Worm (Caenorhabditis elegans) whole organism, mixed stage, embryonic: ENCODE measurements around the gene F32F2.4.

ENCODE experiments used
- M03D4.4 ChIP-seq: sonication (generic microtip); optimal IDR thresholded peaks from 2 replicates; lab custom pipeline; 2017; ENCODE audit warnings: mild to moderate bottlenecking, missing genetic modification characterization, missing compliant biosample characterization
- bed-3 ChIP-seq: fragments of 200-800 bp; sonication (Bioruptor generic); optimal IDR thresholded peaks from 3 replicates; lab custom pipeline; 2018; ENCODE audit warnings: mild to moderate bottlenecking, missing genetic modification characterization, moderate library complexity, missing compliant biosample characterization
- blmp-1 ChIP-seq: fragments of 150-350 bp; optimal IDR thresholded peaks from 2 replicates; lab custom pipeline; 2014; ENCODE audit warnings: missing biosample characterization, missing genetic modification characterization
- ceh-39 ChIP-seq: fragments of 150-350 bp; optimal IDR thresholded peaks from 2 replicates; lab custom pipeline; 2014; ENCODE audit warnings: missing biosample characterization, missing genetic modification characterization
- ceh-43 ChIP-seq: fragments of 200-800 bp; sonication (Bioruptor generic); optimal IDR thresholded peaks from 2 replicates; lab custom pipeline; 2018; ENCODE audit warnings: mild to moderate bottlenecking, missing genetic modification characterization, moderate library complexity, missing compliant biosample characterization
- ceh-83 ChIP-seq: fragments of 200-800 bp; sonication (Bioruptor generic); optimal IDR thresholded peaks from 2 replicates; lab custom pipeline; 2018; ENCODE audit warnings: mild to moderate bottlenecking, missing genetic modification characterization, missing compliant biosample characterization
- ces-1 ChIP-seq: fragments of 150-350 bp; optimal IDR thresholded peaks from 2 replicates; lab custom pipeline; 2014; ENCODE audit warnings: missing biosample characterization, missing genetic modification reagents, missing genetic modification characterization
- drap-1 ChIP-seq: fragments of 200-800 bp; sonication (Bioruptor generic); optimal IDR thresholded peaks from 3 replicates; lab custom pipeline; 2018; ENCODE audit warnings: mild to moderate bottlenecking, missing genetic modification characterization, missing compliant biosample characterization
- elt-1 ChIP-seq: sonication (generic microtip); optimal IDR thresholded peaks from 2 replicates; lab custom pipeline; 2017; ENCODE audit warnings: missing genetic modification characterization, mild to moderate bottlenecking, missing compliant biosample characterization, antibody characterized with exemption, moderate library complexity, borderline replicate concordance; ENCODE audit not compliant: insufficient read depth
- elt-3 ChIP-seq: fragments of 150-350 bp; optimal IDR thresholded peaks from 2 replicates; lab custom pipeline; 2014; ENCODE audit warnings: missing biosample characterization, missing genetic modification characterization
- ham-2 ChIP-seq: fragments of 200-800 bp; sonication (Bioruptor generic); optimal IDR thresholded peaks from 2 replicates; lab custom pipeline; 2018; ENCODE audit warnings: mild to moderate bottlenecking, missing genetic modification characterization, missing compliant biosample characterization
- hlh-1 ChIP-seq: fragments of 150-350 bp; optimal IDR thresholded peaks from 2 replicates; lab custom pipeline; 2014; ENCODE audit warnings: missing biosample characterization, missing genetic modification reagents, missing genetic modification characterization
- lin-13 ChIP-seq: fragments of 150-350 bp; optimal IDR thresholded peaks from 2 replicates; lab custom pipeline; 2014; ENCODE audit warnings: missing biosample characterization, missing genetic modification characterization
- mab-5 ChIP-seq: fragments of 150-350 bp; optimal IDR thresholded peaks from 2 replicates; lab custom pipeline; 2014; ENCODE audit warnings: missing biosample characterization, missing genetic modification characterization
- mep-1 ChIP-seq: fragments of 150-350 bp; optimal IDR thresholded peaks from 2 replicates; lab custom pipeline; 2017; ENCODE audit warnings: missing biosample characterization, missing genetic modification reagents, missing genetic modification characterization, inconsistent platforms
- mls-2 ChIP-seq: sonication (generic microtip); optimal IDR thresholded peaks from 2 replicates; lab custom pipeline; 2016; ENCODE audit warnings: mild to moderate bottlenecking, missing genetic modification characterization, moderate library complexity, missing compliant biosample characterization
- nhr-2 ChIP-seq: fragments of 150-350 bp; optimal IDR thresholded peaks from 2 replicates; lab custom pipeline; 2014; ENCODE audit warnings: missing biosample characterization, missing genetic modification characterization
- nhr-237 ChIP-seq: fragments of 150-350 bp; optimal IDR thresholded peaks from 2 replicates; lab custom pipeline; 2014; ENCODE audit warnings: missing biosample characterization, missing genetic modification characterization
- nhr-28 ChIP-seq: fragments of 150-350 bp; optimal IDR thresholded peaks from 2 replicates; lab custom pipeline; 2014; ENCODE audit warnings: missing biosample characterization, missing genetic modification characterization
- pha-4 ChIP-seq: fragments of 150-350 bp; optimal IDR thresholded peaks from 2 replicates; lab custom pipeline; 2018; ENCODE audit warnings: missing biosample characterization, missing genetic modification reagents, missing genetic modification characterization
- snpc-4 ChIP-seq: fragments of 150-350 bp; optimal IDR thresholded peaks from 2 replicates; lab custom pipeline; 2014; ENCODE audit warnings: missing biosample characterization, missing genetic modification characterization
- sptf-1 ChIP-seq: sonication (generic microtip); optimal IDR thresholded peaks from 2 replicates; lab custom pipeline; 2017; ENCODE audit warnings: mild to moderate bottlenecking, missing genetic modification characterization, moderate library complexity, missing compliant biosample characterization
- tbx-8 ChIP-seq: fragments of 200-800 bp; sonication (Bioruptor generic); optimal IDR thresholded peaks from 2 replicates; lab custom pipeline; 2018; ENCODE audit warnings: mild to moderate bottlenecking, missing genetic modification characterization, moderate library complexity, missing compliant biosample characterization
- unc-120 ChIP-seq: sonication (generic microtip); optimal IDR thresholded peaks from 2 replicates; lab custom pipeline; 2017; ENCODE audit warnings: missing genetic modification characterization, missing compliant biosample characterization; ENCODE audit not compliant: poor library complexity, severe bottlenecking
- unc-39 ChIP-seq: fragments of 150-350 bp; optimal IDR thresholded peaks from 2 replicates; lab custom pipeline; 2014; ENCODE audit warnings: missing biosample characterization, missing genetic modification characterization
- unc-62 ChIP-seq: fragments of 150-350 bp; optimal IDR thresholded peaks from 2 replicates; lab custom pipeline; 2014; ENCODE audit warnings: missing biosample characterization, missing genetic modification reagents, missing genetic modification characterization
- zip-8 ChIP-seq: fragments of 150-350 bp; optimal IDR thresholded peaks from 2 replicates; lab custom pipeline; 2014; ENCODE audit warnings: missing biosample characterization, missing genetic modification characterization

The F32F2.4 gene

DNA sequence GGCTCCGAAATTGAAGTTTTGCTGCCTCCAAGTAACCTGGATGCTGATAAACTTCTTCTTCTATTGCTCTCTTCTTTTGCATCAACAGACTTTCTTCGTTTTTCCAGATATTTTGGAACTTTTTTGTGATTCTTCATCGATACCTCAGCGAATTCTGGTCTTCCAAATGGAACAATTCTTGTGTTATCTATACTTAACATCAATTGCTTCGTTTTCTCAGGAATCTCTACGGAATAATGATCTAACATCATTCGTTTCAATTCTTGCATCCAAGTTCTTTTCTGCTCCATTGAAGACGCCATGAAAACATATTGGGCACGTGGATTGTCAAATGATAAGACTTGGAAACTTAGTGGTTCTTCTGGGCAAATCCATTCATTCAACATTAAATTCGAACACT lies at the start of gene F32F2.4:
F32F2.4 (plus strand) TSS at position 301 of the 400 bp plus-strand sequence.
- TF ChIP-seq mep-1 (tag; lab: Kevin White, UChicago), result no peak
- TF ChIP-seq blmp-1 (tag; lab: Kevin White, UChicago), result no peak
- TF ChIP-seq ceh-39 (tag; lab: Kevin White, UChicago), result no peak
- TF ChIP-seq mab-5 (tag; lab: Kevin White, UChicago), result no peak

DNA sequence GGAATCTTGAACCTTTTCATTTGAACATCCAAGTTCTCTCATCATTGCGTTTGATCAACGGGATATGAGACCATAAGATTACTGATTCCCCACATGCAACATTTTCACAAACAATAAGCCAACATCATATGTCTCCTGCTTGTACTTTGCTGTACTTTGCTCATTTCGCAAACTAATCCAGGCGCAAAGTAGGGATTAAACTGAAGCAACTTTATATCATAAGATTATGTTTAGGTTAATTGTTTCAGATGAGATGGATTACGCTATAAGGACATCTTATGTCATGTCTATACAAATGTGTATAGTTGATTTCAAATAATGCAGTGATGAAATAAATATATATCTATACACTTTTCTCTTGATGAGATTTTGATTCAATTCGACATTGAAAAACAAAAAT lies 46.5 kb upstream of the F32F2.4 start:
- no peak for TF ChIP-seq ceh-39 (tag; lab: Kevin White, UChicago)
- no peak for TF ChIP-seq nhr-237 (tag; lab: Kevin White, UChicago)
- no peak for TF ChIP-seq nhr-2 (tag; lab: Kevin White, UChicago)
- TF ChIP-seq tbx-8, result no peak
- no peak for TF ChIP-seq nhr-28 (tag; lab: Kevin White, UChicago)
- TF ChIP-seq drap-1, result no peak

DNA sequence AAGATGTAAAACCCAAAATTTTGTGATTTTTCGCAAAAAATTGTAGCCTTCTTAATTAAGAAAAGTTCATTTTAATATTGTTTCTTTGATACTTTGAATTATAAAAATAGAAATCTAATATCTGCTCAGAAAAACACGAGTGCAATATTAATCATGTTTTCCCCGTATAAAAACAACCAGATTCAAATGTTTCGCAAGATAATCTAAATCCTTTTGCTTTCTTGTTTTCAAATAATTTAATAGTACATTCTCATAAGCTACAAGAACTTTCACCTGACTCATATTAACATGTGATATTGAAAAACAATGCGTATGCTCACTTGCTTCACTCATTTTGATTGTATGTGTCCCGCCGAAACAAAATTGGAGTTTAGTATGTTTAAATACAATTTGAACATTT lies 40.7 kb upstream of the F32F2.4 start:
- TF ChIP-seq blmp-1 (tag; lab: Kevin White, UChicago) (no peak), elt-3 (no peak), unc-39 (no peak), ceh-43 (GFP tag; lab: Kevin White, UChicago) (no peak), lin-13 (tag; lab: Kevin White, UChicago) (no peak), unc-120 (tag; lab: Kevin White, UChicago) (no peak), ceh-39 (tag; lab: Kevin White, UChicago) (no peak), zip-8 (tag; lab: Kevin White, UChicago) (no peak), sptf-1 (no peak), tbx-8 (no peak), ham-2 (no peak), elt-1 (tag; lab: Kevin White, UChicago) (no peak)

DNA sequence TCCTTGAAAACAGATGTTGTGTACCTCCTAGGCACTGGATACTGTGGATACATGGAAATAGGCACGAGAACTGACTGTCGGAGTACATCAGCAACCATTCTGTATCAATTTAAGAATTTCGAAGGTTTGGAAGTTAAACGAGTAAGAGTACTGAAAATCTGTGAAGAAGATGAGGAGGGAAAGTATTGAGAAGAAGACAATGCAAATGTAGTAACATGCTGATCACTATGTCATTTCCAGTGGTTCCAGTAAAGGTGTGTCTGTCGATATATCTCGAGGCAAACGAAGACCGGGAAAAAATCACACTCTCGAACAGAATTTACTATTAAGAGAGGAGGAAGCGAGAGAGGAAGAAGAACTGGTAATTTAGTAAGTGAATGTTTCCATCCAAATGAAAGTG lies 39.6 kb upstream of the F32F2.4 start, which contains the start of gene dmd-10:
dmd-10 (minus strand) TSS at position 101 of the 400 bp plus-strand sequence.
- TF ChIP-seq ham-2 (no peak), pha-4 (no peak)

DNA sequence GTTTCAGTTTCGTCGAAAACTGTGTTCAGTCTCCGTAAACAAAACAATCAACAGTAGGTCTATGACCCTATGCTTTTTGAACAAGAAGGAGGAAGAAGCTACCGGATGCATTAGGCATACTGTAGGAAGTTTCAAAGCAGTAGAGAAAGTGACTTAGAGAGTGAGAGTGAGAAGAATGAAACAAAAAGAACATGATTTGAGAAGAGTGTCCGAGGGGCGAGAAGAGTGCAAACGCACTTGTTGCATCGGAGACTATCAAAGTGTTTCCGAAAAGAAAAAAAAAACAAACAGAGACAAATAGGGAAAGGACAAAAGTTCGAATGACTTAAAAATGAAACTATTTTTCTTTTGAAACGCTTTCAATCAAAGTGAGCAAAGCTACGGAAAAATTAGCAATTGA lies 32.9 kb upstream of the F32F2.4 start:
- no peak for TF ChIP-seq nhr-2 (tag; lab: Kevin White, UChicago)
- TF ChIP-seq mab-5 (tag; lab: Kevin White, UChicago), result no peak
- no peak for TF ChIP-seq elt-3
- TF ChIP-seq blmp-1 (tag; lab: Kevin White, UChicago), result peak; percentile 35

DNA sequence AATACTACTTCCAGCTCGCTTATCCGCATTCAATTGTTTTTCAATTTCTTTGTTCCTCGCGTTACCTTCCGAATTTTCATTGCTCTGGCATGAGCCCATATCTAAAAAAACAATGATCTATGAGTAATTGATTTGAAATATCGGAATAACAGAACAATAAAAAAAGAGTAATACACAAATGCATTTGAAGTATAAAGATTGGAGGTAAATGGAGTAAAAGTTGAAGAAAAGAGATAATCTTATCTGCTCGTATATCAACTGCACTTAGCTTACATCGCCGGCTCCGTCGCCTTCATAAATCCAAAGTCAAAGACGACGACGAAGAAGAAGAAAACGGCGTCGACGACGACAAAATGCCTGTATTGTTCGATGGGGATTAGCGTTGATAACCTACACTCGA lies 26.6 kb upstream of the F32F2.4 start, which contains the start of gene odr-3:
odr-3 (minus strand) TSS at position 101 of the 400 bp plus-strand sequence.
- TF ChIP-seq unc-39, result no peak
- no peak for TF ChIP-seq ceh-39 (tag; lab: Kevin White, UChicago)
- no peak for TF ChIP-seq blmp-1 (tag; lab: Kevin White, UChicago)
- no peak for TF ChIP-seq unc-62 (GFP tag; lab: Kevin White, UChicago)

DNA sequence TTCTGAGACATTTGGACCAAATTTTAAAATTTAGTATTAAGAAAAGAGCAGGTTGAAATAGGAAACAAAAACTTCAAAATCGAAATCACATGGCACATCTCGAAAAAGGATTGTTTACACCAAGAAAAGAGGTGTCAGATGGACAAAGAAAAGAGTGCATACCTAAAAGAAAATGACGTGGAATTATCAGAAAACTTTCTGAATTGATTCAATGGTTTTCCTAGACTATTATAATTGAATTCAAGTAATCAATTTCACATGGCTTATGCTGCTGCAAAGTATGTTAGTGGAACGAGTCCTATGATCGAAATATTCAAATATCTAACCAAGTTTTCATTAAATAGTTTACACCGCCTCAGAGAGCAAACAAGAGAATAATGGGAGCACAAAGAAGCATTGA lies 23.2 kb upstream of the F32F2.4 start:
- TF ChIP-seq ces-1 (no peak), ham-2 (no peak), mep-1 (tag; lab: Kevin White, UChicago) (no peak), ceh-43 (GFP tag; lab: Kevin White, UChicago) (no peak), mab-5 (tag; lab: Kevin White, UChicago) (no peak), elt-3 (no peak), pha-4 (no peak), snpc-4 (tag; lab: Kevin White, UChicago) (no peak), drap-1 (no peak), blmp-1 (tag; lab: Kevin White, UChicago) (no peak), ceh-83 (GFP tag; lab: Kevin White, UChicago) (no peak)

DNA sequence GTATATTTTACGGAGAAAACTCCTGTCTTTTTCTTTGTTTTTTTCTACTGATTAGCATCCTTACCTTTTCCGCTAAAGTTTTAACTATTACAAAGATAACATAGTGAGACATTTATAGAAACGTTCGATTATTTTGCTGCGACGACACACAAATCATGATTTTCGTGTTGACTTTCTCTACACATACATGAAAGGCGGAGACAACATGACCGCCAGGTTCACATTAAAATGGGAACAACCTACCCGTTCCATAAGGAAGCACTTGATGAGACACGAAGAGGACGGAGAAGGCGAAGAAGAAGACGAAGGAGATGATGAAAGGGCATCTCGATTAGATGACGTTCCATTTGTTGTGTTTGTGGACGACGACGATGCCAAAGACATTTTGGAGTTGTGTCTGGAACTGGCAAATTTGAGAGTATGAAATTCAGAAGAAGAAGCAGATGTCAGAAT lies 17.1 kb upstream of the F32F2.4 start, which contains the start of gene C34D1.4:
C34D1.4 (minus strand) TSS at position 403 of the 453 bp plus-strand sequence.
- TF ChIP-seq ces-1 (no peak), blmp-1 (tag; lab: Kevin White, UChicago) (no peak), M03D4.4 (no peak), snpc-4 (tag; lab: Kevin White, UChicago) (no peak), hlh-1 (no peak), mls-2 (tag; lab: Kevin White, UChicago) (no peak), tbx-8 (no peak), zip-8 (tag; lab: Kevin White, UChicago) (no peak), elt-3 (no peak), elt-1 (tag; lab: Kevin White, UChicago) (no peak), ceh-39 (tag; lab: Kevin White, UChicago) (no peak), bed-3 (GFP tag; lab: Kevin White, UChicago) (no peak), ceh-83 (GFP tag; lab: Kevin White, UChicago) (no peak), ceh-43 (GFP tag; lab: Kevin White, UChicago) (no peak), lin-13 (tag; lab: Kevin White, UChicago) (no peak)
